Worm (Caenorhabditis elegans): ENCODE measurements around the gene fut-2.

DNA sequence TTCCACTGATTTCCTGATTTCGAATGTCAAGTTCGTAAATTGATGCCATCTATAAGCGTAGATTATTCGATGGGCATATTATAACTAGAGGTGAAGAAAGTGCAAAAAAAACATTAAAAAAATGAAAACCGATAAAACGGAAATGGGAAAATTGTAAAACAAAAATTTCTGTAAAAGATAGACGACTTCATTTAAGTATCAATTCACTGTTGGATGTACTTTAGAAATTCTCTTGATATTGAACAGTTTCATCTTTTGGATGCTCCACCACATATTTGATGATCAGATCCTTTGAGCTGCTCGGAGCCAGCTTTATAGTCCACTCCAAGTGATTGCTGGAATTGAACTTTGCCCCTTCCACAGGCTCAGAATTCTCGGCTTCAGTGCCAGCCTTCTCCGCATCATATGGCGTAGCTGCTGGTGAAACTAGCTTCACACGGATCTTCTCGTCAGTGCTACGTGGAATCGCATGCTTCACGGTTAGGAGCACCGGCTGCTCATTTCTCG is 26.9 kb upstream of the fut-2 start, which contains the start of gene ZK1055.6:
- TF ChIP-seq mdl-1 (tag; optimal IDR thresholded peaks at IDR 0.05) (no peak), nhr-28 (tag; optimal IDR thresholded peaks at IDR 0.05) (no peak), zag-1 (tag; optimal IDR thresholded peaks at IDR 0.05) (no peak), nhr-76 (tag; optimal IDR thresholded peaks at IDR 0.05) (no peak), ceh-63 (GFP tag; optimal IDR thresholded peaks at IDR 0.05) (no peak), nhr-12 (tag; optimal IDR thresholded peaks at IDR 0.05) (no peak), mab-9 (GFP tag; IDR thresholded peaks at IDR 0.05) (no peak)

Data from whole organism, L1 larva.